Fruit fly (Drosophila melanogaster) whole organism, embryonic: ENCODE results near the gene chic.

Experiments
- Asciz ChIP-seq: fragments of 200-800 bp; sonication (Bioruptor generic); optimal IDR thresholded peaks from 2 replicates; lab custom pipeline; 2017; ENCODE audit warnings: missing biosample characterization, mild to moderate bottlenecking, missing genetic modification characterization, missing genetic modification reagents
- Atf6 ChIP-seq: fragments of 200-800 bp; sonication (Bioruptor generic); IDR thresholded peaks from 2 replicates; pipeline ENCODE4 v1.3.6; 2022; ENCODE audit warnings: missing biosample characterization, missing genetic modification characterization
- C15 ChIP-seq: fragments of 200-800 bp; sonication (Bioruptor generic); IDR thresholded peaks from 3 replicates; pipeline ENCODE4 v1.3.6; 2022; ENCODE audit warnings: missing biosample characterization, missing genetic modification characterization
- CG10274 ChIP-seq: fragments of 200-800 bp; sonication (Bioruptor generic); optimal IDR thresholded peaks from 3 replicates; lab custom pipeline; 2017; ENCODE audit warnings: missing biosample characterization, mild to moderate bottlenecking, missing genetic modification characterization
- CG10321 ChIP-seq: fragments of 200-800 bp; sonication (Bioruptor generic); IDR thresholded peaks from 2 replicates; pipeline ENCODE4 v1.3.6; 2022; ENCODE audit warnings: missing biosample characterization, missing genetic modification characterization
- CG10543 ChIP-seq: fragments of 200-800 bp; sonication (Bioruptor generic); optimal IDR thresholded peaks from 3 replicates; lab custom pipeline; 2017; ENCODE audit warnings: missing biosample characterization, mild to moderate bottlenecking, missing genetic modification characterization, moderate library complexity
- CG11085 ChIP-seq: fragments of 200-800 bp; sonication (Bioruptor generic); IDR thresholded peaks from 2 replicates; pipeline ENCODE4 v1.3.6; 2022; ENCODE audit warnings: missing biosample characterization, missing genetic modification characterization
- CG11560 ChIP-seq: fragments of 200-800 bp; sonication (Bioruptor generic); IDR thresholded peaks from 3 replicates; pipeline ENCODE4 v1.3.6; 2022; ENCODE audit warnings: missing biosample characterization, missing genetic modification characterization
- CG12236 ChIP-seq: fragments of 200-800 bp; sonication (Bioruptor generic); optimal IDR thresholded peaks from 2 replicates; lab custom pipeline; 2016; ENCODE audit warnings: missing biosample characterization, missing genetic modification characterization
- CG15073 ChIP-seq: fragments of 200-800 bp; sonication (Bioruptor generic); optimal IDR thresholded peaks from 2 replicates; lab custom pipeline; 2016; ENCODE audit warnings: missing biosample characterization, missing genetic modification characterization
- CG1647 ChIP-seq: fragments of 200-800 bp; sonication (Bioruptor generic); optimal IDR thresholded peaks from 3 replicates; lab custom pipeline; 2016; ENCODE audit warnings: missing biosample characterization, missing genetic modification characterization
- CG16813 ChIP-seq: fragments of 200-800 bp; sonication (Bioruptor generic); IDR thresholded peaks from 3 replicates; pipeline ENCODE4 v1.3.6; 2022; ENCODE audit warnings: missing biosample characterization, missing genetic modification characterization; ENCODE audit not compliant: partially characterized antibody
- CG17328 ChIP-seq: fragments of 200-800 bp; sonication (Bioruptor generic); IDR thresholded peaks from 2 replicates; pipeline ENCODE4 v1.3.6; 2022; ENCODE audit warnings: missing biosample characterization, missing genetic modification characterization
- CG17829 ChIP-seq: fragments of 200-800 bp; optimal IDR thresholded peaks from 2 replicates; lab custom pipeline; 2019; ENCODE audit warnings: missing biosample characterization, mild to moderate bottlenecking, missing genetic modification characterization, moderate library complexity
- CG17912 ChIP-seq: fragments of 200-800 bp; sonication (Bioruptor generic); optimal IDR thresholded peaks from 2 replicates; lab custom pipeline; 2018; ENCODE audit warnings: missing biosample characterization, mild to moderate bottlenecking, missing genetic modification characterization
- CG2120 ChIP-seq: fragments of 200-800 bp; sonication (Bioruptor generic); optimal IDR thresholded peaks from 3 replicates; lab custom pipeline; 2016; ENCODE audit warnings: missing biosample characterization, missing genetic modification characterization
- CG31224 ChIP-seq: fragments of 200-800 bp; sonication (Bioruptor generic); IDR thresholded peaks from 2 replicates; pipeline ENCODE4 v1.3.6; 2022; ENCODE audit warnings: missing biosample characterization, missing genetic modification characterization
- CG32532 ChIP-seq: fragments of 200-800 bp; sonication (Bioruptor generic); IDR thresholded peaks from 2 replicates; pipeline ENCODE4 v1.3.6; 2022; ENCODE audit warnings: missing biosample characterization, missing genetic modification characterization
- CG34224 ChIP-seq: fragments of 200-800 bp; sonication (Bioruptor generic); IDR thresholded peaks from 3 replicates; pipeline ENCODE4 v1.3.6; 2022; ENCODE audit warnings: missing biosample characterization, missing genetic modification characterization; ENCODE audit not compliant: partially characterized antibody
- CG6813 ChIP-seq: fragments of 200-800 bp; sonication (Bioruptor generic); optimal IDR thresholded peaks from 2 replicates; lab custom pipeline; 2017; ENCODE audit warnings: missing biosample characterization, missing genetic modification characterization, mild to moderate bottlenecking, moderate library complexity, missing genetic modification reagents
- CG8359 ChIP-seq: fragments of 200-800 bp; sonication (Bioruptor generic); optimal IDR thresholded peaks from 2 replicates; lab custom pipeline; 2017; ENCODE audit warnings: missing biosample characterization, mild to moderate bottlenecking, missing genetic modification characterization, borderline replicate concordance
- CG9797 ChIP-seq: fragments of 200-800 bp; sonication (Bioruptor generic); optimal IDR thresholded peaks from 3 replicates; lab custom pipeline; 2018; ENCODE audit warnings: missing biosample characterization, mild to moderate bottlenecking, missing genetic modification characterization
- Deaf1 ChIP-seq: fragments of 200-800 bp; optimal IDR thresholded peaks from 3 replicates; lab custom pipeline; 2019; ENCODE audit warnings: missing biosample characterization, mild to moderate bottlenecking, missing genetic modification characterization, moderate library complexity
- Gsc ChIP-seq: fragments of 200-800 bp; sonication (Bioruptor generic); IDR thresholded peaks from 2 replicates; pipeline ENCODE4 v1.3.6; 2022; ENCODE audit warnings: missing biosample characterization, missing genetic modification characterization
- HHEX ChIP-seq: fragments of 200-800 bp; sonication (Bioruptor generic); optimal IDR thresholded peaks from 3 replicates; lab custom pipeline; 2017; ENCODE audit warnings: missing biosample characterization, mild to moderate bottlenecking, missing genetic modification characterization, missing genetic modification reagents
- Nf-YB ChIP-seq: fragments of 200-800 bp; sonication (Bioruptor generic); optimal IDR thresholded peaks from 3 replicates; lab custom pipeline; 2019; ENCODE audit warnings: missing biosample characterization, mild to moderate bottlenecking, missing genetic modification characterization, moderate library complexity
- Oaz ChIP-seq: fragments of 200-800 bp; sonication (Bioruptor generic); IDR thresholded peaks from 2 replicates; pipeline ENCODE4 v1.3.6; 2022; ENCODE audit warnings: missing biosample characterization, missing genetic modification characterization
- Spps ChIP-seq: fragments of 200-800 bp; sonication (Bioruptor generic); optimal IDR thresholded peaks from 2 replicates; lab custom pipeline; 2018; ENCODE audit warnings: missing biosample characterization, mild to moderate bottlenecking, missing genetic modification characterization
- Xrp1 ChIP-seq: fragments of 200-800 bp; sonication (Bioruptor generic); IDR thresholded peaks from 2 replicates; pipeline ENCODE4 v1.3.6; 2022; ENCODE audit warnings: missing biosample characterization, missing genetic modification characterization
- ap ChIP-seq: fragments of 200-800 bp; sonication (Bioruptor generic); IDR thresholded peaks from 2 replicates; pipeline ENCODE4 v1.3.6; 2022; ENCODE audit warnings: missing biosample characterization, missing genetic modification characterization
- ara ChIP-seq: fragments of 200-800 bp; sonication (Bioruptor generic); IDR thresholded peaks from 2 replicates; pipeline ENCODE4 v1.3.6; 2022; ENCODE audit warnings: missing biosample characterization, missing genetic modification characterization
- bigmax ChIP-seq: fragments of 200-800 bp; sonication (Bioruptor generic); optimal IDR thresholded peaks from 2 replicates; lab custom pipeline; 2018; ENCODE audit warnings: missing biosample characterization, mild to moderate bottlenecking, missing genetic modification characterization
- bsh ChIP-seq, 2 experiments: fragments of 200-800 bp; sonication (Bioruptor generic); optimal IDR thresholded peaks; 2 replicates each; lab custom pipeline; 2017 to 2018; ENCODE audit warnings: mild to moderate bottlenecking in 2 of 2, missing biosample characterization in 2 of 2, missing genetic modification characterization in 2 of 2, moderate library complexity in 1 of 2
- chif ChIP-seq, 2 experiments: fragments of 200-800 bp; sonication (Bioruptor generic); optimal IDR thresholded peaks; 3 replicates each; lab custom pipeline; 2016; ENCODE audit warnings: missing biosample characterization in 2 of 2, missing genetic modification characterization in 2 of 2
- crc ChIP-seq: fragments of 200-800 bp; sonication (Bioruptor generic); optimal IDR thresholded peaks from 2 replicates; lab custom pipeline; 2016; ENCODE audit warnings: missing biosample characterization, missing genetic modification characterization
- dimm ChIP-seq: fragments of 200-800 bp; sonication (Bioruptor generic); IDR thresholded peaks from 2 replicates; pipeline ENCODE4 v1.3.6; 2022; ENCODE audit warnings: missing biosample characterization, missing genetic modification characterization
- dysf ChIP-seq: fragments of 200-800 bp; sonication (Bioruptor generic); IDR thresholded peaks from 3 replicates; pipeline ENCODE4 v1.3.6; 2022; ENCODE audit warnings: missing biosample characterization, missing genetic modification characterization
- ems ChIP-seq: fragments of 200-800 bp; sonication (Bioruptor generic); optimal IDR thresholded peaks from 3 replicates; lab custom pipeline; 2016; ENCODE audit warnings: missing biosample characterization, missing genetic modification characterization
- inv ChIP-seq: fragments of 200-800 bp; sonication (Bioruptor generic); IDR thresholded peaks from 2 replicates; pipeline ENCODE4 v1.3.6; 2022; ENCODE audit warnings: missing biosample characterization, missing genetic modification characterization; ENCODE audit not compliant: partially characterized antibody
- jumu ChIP-seq: fragments of 200-800 bp; sonication (Bioruptor generic); optimal IDR thresholded peaks from 3 replicates; lab custom pipeline; 2016; ENCODE audit warnings: missing biosample characterization, missing genetic modification characterization
- lbe ChIP-seq: fragments of 200-800 bp; sonication (Bioruptor generic); optimal IDR thresholded peaks from 2 replicates; lab custom pipeline; 2016; ENCODE audit warnings: missing biosample characterization, mild to moderate bottlenecking, missing genetic modification characterization
- maf-S ChIP-seq: fragments of 200-800 bp; sonication (Bioruptor generic); optimal IDR thresholded peaks from 2 replicates; lab custom pipeline; 2016; ENCODE audit warnings: missing biosample characterization, missing genetic modification characterization
- odd ChIP-seq: fragments of 200-800 bp; sonication (Bioruptor generic); optimal IDR thresholded peaks from 2 replicates; lab custom pipeline; 2017; ENCODE audit warnings: missing biosample characterization, mild to moderate bottlenecking, missing genetic modification characterization
- peb ChIP-seq: fragments of 200-800 bp; sonication (Bioruptor generic); IDR thresholded peaks from 2 replicates; pipeline ENCODE4 v1.3.6; 2022; ENCODE audit warnings: missing biosample characterization, missing genetic modification characterization
- pita ChIP-seq: fragments of 200-800 bp; sonication (Bioruptor generic); optimal IDR thresholded peaks from 2 replicates; lab custom pipeline; 2017; ENCODE audit warnings: missing biosample characterization, mild to moderate bottlenecking, missing genetic modification characterization
- ro ChIP-seq: fragments of 200-800 bp; sonication (Bioruptor generic); IDR thresholded peaks from 2 replicates; pipeline ENCODE4 v1.3.6; 2022; ENCODE audit warnings: missing biosample characterization, missing genetic modification characterization
- scrt ChIP-seq: fragments of 200-800 bp; sonication (Bioruptor generic); optimal IDR thresholded peaks from 2 replicates; lab custom pipeline; 2018; ENCODE audit warnings: missing biosample characterization, mild to moderate bottlenecking, missing genetic modification characterization, moderate library complexity
- sr ChIP-seq: fragments of 200-800 bp; sonication (Bioruptor generic); IDR thresholded peaks from 3 replicates; pipeline ENCODE4 v1.3.6; 2022; ENCODE audit warnings: missing biosample characterization, missing genetic modification characterization
- tap ChIP-seq: fragments of 200-800 bp; optimal IDR thresholded peaks from 3 replicates; lab custom pipeline; 2019; ENCODE audit warnings: missing biosample characterization, mild to moderate bottlenecking, missing genetic modification characterization, moderate library complexity
- tio ChIP-seq: fragments of 200-800 bp; sonication (Bioruptor generic); optimal IDR thresholded peaks from 2 replicates; lab custom pipeline; 2017; ENCODE audit warnings: missing biosample characterization, missing genetic modification characterization, inconsistent platforms
- tll ChIP-seq, 2 experiments: fragments of 200-800 bp in 1 of 2; fragments of >200 bp in 1 of 2; sonication (Bioruptor generic) in 1 of 2; optimal IDR thresholded peaks; 2 replicates each; lab custom pipeline; 2017 to 2019; ENCODE audit warnings: missing biosample characterization in 2 of 2, missing genetic modification characterization in 2 of 2, mild to moderate bottlenecking in 1 of 2, moderate library complexity in 1 of 2

The chic gene

dm6 chr2L:5974122-5974521 is 6.7 kb downstream of the chic start (continued):
- TF ChIP-seq chif (GFP tag; optimal IDR thresholded peaks at IDR 0.05; lab: Kevin White, UChicago) (no peak), ems (GFP tag; lab: Kevin White, UChicago) (no peak), crc (no peak), CG11085 (no peak), HHEX (GFP tag; lab: Kevin White, UChicago) (peak; percentile 71), CG10543 (GFP tag; lab: Kevin White, UChicago) (peak; percentile 84), Atf6 (peak; percentile 61; the same call in 1 of the 2 replicates), CG1647 (GFP tag; lab: Kevin White, UChicago) (no peak), ap (GFP tag; lab: Robert Waterston, UW) (0 out of 2 replicates have a peak, but pooled peaks have one; percentile 26), ara (peak; percentile 39; the same call in 1 of the 2 replicates), CG8359 (GFP tag; lab: Kevin White, UChicago) (no peak), CG11560 (tag; lab: Robert Waterston, UW) (no peak), Oaz (GFP tag; lab: Robert Waterston, UW) (no peak), tll (GFP tag; optimal IDR thresholded peaks at IDR 0.05; lab: Kevin White, UChicago) (no peak), tio (GFP tag; lab: Kevin White, UChicago) (no peak), Xrp1 (GFP tag; lab: Robert Waterston, UW) (peak; percentile 64; the same call in 1 of the 2 replicates), CG17829 (tag; lab: Kevin White, UChicago) (no peak), CG10274 (GFP tag; lab: Kevin White, UChicago) (no peak), tap (peak; percentile 53), sr (GFP tag; lab: Robert Waterston, UW) (peak; percentile 49; the same call in 2 of the 3 replicates), CG15073 (GFP tag; lab: Kevin White, UChicago) (no peak), Spps (tag; lab: Kevin White, UChicago) (peak; percentile 6), CG17912 (GFP tag; lab: Kevin White, UChicago) (peak; percentile 61), bsh (GFP tag; optimal IDR thresholded peaks at IDR 0.05; lab: Kevin White, UChicago) (peak in 1 of 2 experiments; percentile 55), peb (GFP tag; lab: Robert Waterston, UW) (no peak), C15 (GFP tag; lab: Robert Waterston, UW) (no peak), CG16813 (GFP tag; lab: Robert Waterston, UW) (no peak), maf-S (GFP tag; lab: Kevin White, UChicago) (no peak), odd (GFP tag; lab: Kevin White, UChicago) (peak; percentile 77), dysf (peak; percentile 15; the same call in 1 of the 3 replicates), scrt (GFP tag; lab: Kevin White, UChicago) (peak; percentile 63), inv (no peak), CG6813 (peak; percentile 73), CG32532 (GFP tag; lab: Robert Waterston, UW) (peak; percentile 21; the same call in 1 of the 2 replicates), Asciz (GFP tag; lab: Kevin White, UChicago) (peak; percentile 79), ro (GFP tag; lab: Robert Waterston, UW) (no peak), CG10321 (GFP tag; lab: Robert Waterston, UW) (no peak), CG31224 (no peak), Deaf1 (tag; lab: Kevin White, UChicago) (peak; percentile 91), CG2120 (GFP tag; lab: Kevin White, UChicago) (peak; percentile 37), CG12236 (GFP tag; lab: Kevin White, UChicago) (no peak), CG17328 (GFP tag; lab: Robert Waterston, UW) (no peak), Nf-YB (GFP tag; lab: Kevin White, UChicago) (peak; percentile 31), pita (no peak), lbe (GFP tag; lab: Kevin White, UChicago) (no peak), CG9797 (GFP tag; lab: Kevin White, UChicago) (no peak), Gsc (GFP tag; lab: Robert Waterston, UW) (no peak), dimm (GFP tag; lab: Robert Waterston, UW) (no peak), CG34224 (GFP tag; lab: Robert Waterston, UW) (no peak), jumu (no peak), bigmax (GFP tag; lab: Kevin White, UChicago) (peak; percentile 11)
